Worm (Caenorhabditis elegans) whole organism, L1 larva: ENCODE results near the gene rme-1.

Experiments
- C04F5.9 ChIP-seq: sonication (generic microtip); optimal IDR thresholded peaks from 2 replicates; lab custom pipeline; 2016; ENCODE audit warnings: missing genetic modification characterization, missing compliant biosample characterization
- C34B4.2 ChIP-seq: sonication (generic microtip); optimal IDR thresholded peaks from 2 replicates; lab custom pipeline; 2017; ENCODE audit warnings: mild to moderate bottlenecking, missing genetic modification characterization, missing compliant biosample characterization
- aly-2 ChIP-seq: fragments of 150-350 bp; optimal IDR thresholded peaks from 2 replicates; lab custom pipeline; 2014; ENCODE audit warnings: missing biosample characterization, missing genetic modification characterization
- ama-1 ChIP-seq: fragments of 150-350 bp; optimal IDR thresholded peaks from 2 replicates; lab custom pipeline; 2014
- blmp-1 ChIP-seq: fragments of 150-350 bp; optimal IDR thresholded peaks from 2 replicates; lab custom pipeline; 2014; ENCODE audit warnings: missing biosample characterization, missing genetic modification characterization
- ceh-63 ChIP-seq: fragments of 200-800 bp; sonication (Bioruptor generic); optimal IDR thresholded peaks from 2 replicates; lab custom pipeline; 2018; ENCODE audit warnings: mild to moderate bottlenecking, missing genetic modification characterization, missing compliant biosample characterization
- ceh-8 ChIP-seq: fragments of 200-800 bp; sonication (Bioruptor generic); optimal IDR thresholded peaks from 2 replicates; lab custom pipeline; 2018; ENCODE audit warnings: mild to moderate bottlenecking, missing genetic modification characterization, moderate library complexity, missing compliant biosample characterization
- ceh-88 ChIP-seq: fragments of 200-800 bp; sonication (Bioruptor generic); IDR thresholded peaks from 2 replicates; pipeline ENCODE4 v1.3.6; 2022; ENCODE audit warnings: missing genetic modification characterization, missing compliant biosample characterization
- ceh-90 ChIP-seq: sonication (generic microtip); optimal IDR thresholded peaks from 2 replicates; lab custom pipeline; 2016; ENCODE audit warnings: missing genetic modification characterization, missing compliant biosample characterization
- dsc-1 ChIP-seq: sonication (generic microtip); optimal IDR thresholded peaks from 2 replicates; lab custom pipeline; 2016; ENCODE audit warnings: mild to moderate bottlenecking, missing genetic modification characterization, missing compliant biosample characterization
- efl-1 ChIP-seq, 4 experiments: fragments of 150-350 bp; optimal IDR thresholded peaks in 3 of 4; peaks in 1 of 4; 1 replicate in 1 of 4; 2 replicates in 3 of 4; lab custom pipeline; 2014; ENCODE audit warnings: missing biosample characterization in 2 of 4, missing genetic modification characterization in 2 of 4, missing genetic modification reagents in 2 of 4
- elt-3 ChIP-seq, 6 experiments: fragments of 150-350 bp in 1 of 6; sonication (generic microtip); optimal IDR thresholded peaks; 2 replicates each; lab custom pipeline; 2017 to 2018; ENCODE audit warnings: missing biosample characterization in 6 of 6, missing genetic modification characterization in 6 of 6, inconsistent platforms in 1 of 6
- fkh-10 ChIP-seq: sonication (generic microtip); optimal IDR thresholded peaks from 2 replicates; lab custom pipeline; 2017; ENCODE audit warnings: missing biosample characterization, missing genetic modification reagents, missing genetic modification characterization
- fkh-4 ChIP-seq: sonication (generic microtip); optimal IDR thresholded peaks from 2 replicates; lab custom pipeline; 2016; ENCODE audit warnings: missing compliant biosample characterization, missing genetic modification characterization, borderline replicate concordance
- fkh-8 ChIP-seq: sonication (generic microtip); optimal IDR thresholded peaks from 2 replicates; lab custom pipeline; 2016; ENCODE audit warnings: mild to moderate bottlenecking, missing genetic modification characterization, missing compliant biosample characterization
- fos-1 ChIP-seq: fragments of 150-350 bp; optimal IDR thresholded peaks from 2 replicates; lab custom pipeline; 2014; ENCODE audit warnings: missing biosample characterization, missing genetic modification characterization
- grh-1 ChIP-seq: fragments of 200-800 bp; sonication (Bioruptor generic); IDR thresholded peaks from 2 replicates; pipeline ENCODE4 v1.3.6; 2022; ENCODE audit warnings: missing genetic modification reagents, missing genetic modification characterization, missing compliant biosample characterization
- hpl-2 ChIP-seq: fragments of 150-350 bp; optimal IDR thresholded peaks from 2 replicates; lab custom pipeline; 2014; ENCODE audit warnings: missing biosample characterization, missing genetic modification reagents, missing genetic modification characterization
- lin-13 ChIP-seq: fragments of 150-350 bp; optimal IDR thresholded peaks from 2 replicates; lab custom pipeline; 2014; ENCODE audit warnings: missing biosample characterization, missing genetic modification reagents, missing genetic modification characterization
- lin-14 ChIP-seq: fragments of 200-800 bp; sonication (Bioruptor generic); optimal IDR thresholded peaks from 2 replicates; lab custom pipeline; 2018; ENCODE audit warnings: mild to moderate bottlenecking, missing genetic modification characterization, moderate library complexity, missing compliant biosample characterization
- lin-15B ChIP-seq: fragments of 150-350 bp; sonication (generic microtip); optimal IDR thresholded peaks from 3 replicates; lab custom pipeline; 2014; ENCODE audit warnings: missing biosample characterization, missing genetic modification characterization
- lin-35 ChIP-seq, 2 experiments: fragments of 150-350 bp; optimal IDR thresholded peaks; 2 replicates each; lab custom pipeline; 2014; ENCODE audit warnings: missing biosample characterization in 2 of 2, missing genetic modification characterization in 2 of 2, missing genetic modification reagents in 2 of 2
- lin-39 ChIP-seq: fragments of 150-350 bp; optimal IDR thresholded peaks from 2 replicates; lab custom pipeline; 2014; ENCODE audit warnings: missing biosample characterization, missing genetic modification reagents, missing genetic modification characterization
- lsy-2 ChIP-seq, 2 experiments: fragments of 150-350 bp; optimal IDR thresholded peaks; 2 replicates each; lab custom pipeline; 2014; ENCODE audit warnings: missing biosample characterization in 2 of 2, missing genetic modification characterization in 2 of 2
- mab-9 ChIP-seq: fragments of 200-800 bp; sonication (Bioruptor generic); IDR thresholded peaks from 2 replicates; pipeline ENCODE4 v1.3.6; 2022; ENCODE audit warnings: missing genetic modification reagents, missing genetic modification characterization, missing compliant biosample characterization
- mef-2 ChIP-seq: fragments of 150-350 bp; optimal IDR thresholded peaks from 2 replicates; lab custom pipeline; 2014; ENCODE audit warnings: missing biosample characterization, missing genetic modification characterization
- mep-1 ChIP-seq: fragments of 150-350 bp; optimal IDR thresholded peaks from 2 replicates; lab custom pipeline; 2014; ENCODE audit warnings: missing biosample characterization, missing genetic modification characterization
- nhr-11 ChIP-seq: fragments of 150-350 bp; optimal IDR thresholded peaks from 2 replicates; lab custom pipeline; 2014; ENCODE audit warnings: missing biosample characterization, missing genetic modification characterization
- nhr-19 ChIP-seq: fragments of 200-800 bp; sonication (Bioruptor generic); conservative IDR thresholded peaks from 2 replicates; pipeline ENCODE4 v1.3.6; 2022; ENCODE audit warnings: missing genetic modification characterization, missing compliant biosample characterization
- nhr-47 ChIP-seq: sonication (generic microtip); optimal IDR thresholded peaks from 2 replicates; lab custom pipeline; 2016; ENCODE audit warnings: mild to moderate bottlenecking, missing genetic modification characterization, moderate library complexity, missing compliant biosample characterization
- nhr-84 ChIP-seq: sonication (generic microtip); optimal IDR thresholded peaks from 2 replicates; lab custom pipeline; 2017; ENCODE audit warnings: missing biosample characterization, missing genetic modification characterization
- nhr-85 ChIP-seq: sonication (generic microtip); peaks from one replicate; lab custom pipeline; 2016; ENCODE audit warnings: missing genetic modification characterization, inconsistent platforms, missing compliant biosample characterization
- nhr-90 ChIP-seq: sonication (generic microtip); optimal IDR thresholded peaks from 2 replicates; lab custom pipeline; 2016; ENCODE audit warnings: mild to moderate bottlenecking, missing genetic modification characterization, missing compliant biosample characterization; ENCODE audit not compliant: poor library complexity
- rnt-1 ChIP-seq: sonication (generic microtip); optimal IDR thresholded peaks from 2 replicates; lab custom pipeline; 2016; ENCODE audit warnings: mild to moderate bottlenecking, missing genetic modification characterization, moderate library complexity, missing compliant biosample characterization
- sox-4 ChIP-seq: sonication (generic microtip); optimal IDR thresholded peaks from 2 replicates; lab custom pipeline; 2016; ENCODE audit warnings: missing genetic modification characterization, missing compliant biosample characterization
- sptf-1 ChIP-seq: fragments of 150-350 bp; optimal IDR thresholded peaks from 2 replicates; lab custom pipeline; 2014; ENCODE audit warnings: missing biosample characterization, missing genetic modification characterization
- sup-37 ChIP-seq: fragments of 200-800 bp; sonication (Bioruptor generic); optimal IDR thresholded peaks from 2 replicates; lab custom pipeline; 2018; ENCODE audit warnings: mild to moderate bottlenecking, missing genetic modification characterization, missing compliant biosample characterization
- tbx-2 ChIP-seq: sonication (generic microtip); optimal IDR thresholded peaks from 2 replicates; lab custom pipeline; 2016; ENCODE audit warnings: missing genetic modification characterization, missing compliant biosample characterization
- tlp-1 ChIP-seq: fragments of 150-350 bp; optimal IDR thresholded peaks from 2 replicates; lab custom pipeline; 2014; ENCODE audit warnings: missing biosample characterization, missing genetic modification characterization
- unc-86 ChIP-seq: sonication (generic microtip); optimal IDR thresholded peaks from 2 replicates; lab custom pipeline; 2016; ENCODE audit warnings: missing genetic modification characterization, missing compliant biosample characterization
- unc-98 ChIP-seq: fragments of 200-800 bp; sonication (Bioruptor generic); IDR thresholded peaks from 2 replicates; pipeline ENCODE4 v1.3.6; 2022; ENCODE audit warnings: missing genetic modification characterization, missing compliant biosample characterization
- ztf-11 ChIP-seq, 2 experiments: sonication (generic microtip); optimal IDR thresholded peaks; 2 replicates each; lab custom pipeline; 2016 to 2017; ENCODE audit warnings: missing genetic modification characterization in 2 of 2, missing biosample characterization in 1 of 2, missing compliant biosample characterization in 1 of 2

Gene rme-1

ce11 chrV:6224494-6224959 lies 15.8 kb downstream of the rme-1 start (continued):
- TF ChIP-seq sptf-1 (tag; lab: Kevin White, UChicago) (no peak), mef-2 (tag; lab: Kevin White, UChicago) (peak; percentile 97), ztf-11 (tag; optimal IDR thresholded peaks at IDR 0.05; lab: Kevin White, UChicago) (peak in 1 of 2 experiments; percentile 78), nhr-19 (peak; percentile 94), hpl-2 (GFP tag; lab: Kevin White, UChicago) (peak; percentile 86), tlp-1 (tag; lab: Kevin White, UChicago) (no peak), fos-1 (tag; lab: Kevin White, UChicago) (peak; percentile 89), sox-4 (tag; lab: Kevin White, UChicago) (peak; percentile 95)

ce11 chrV:6224984-6225617 lies 16.4 kb downstream of the rme-1 start:
- no peak for TF ChIP-seq efl-1 (optimal IDR thresholded peaks at IDR 0.05; lab: Kevin White, UChicago)
- peak in 1 of 2 experiments; percentile 73 for TF ChIP-seq efl-1 (GFP tag; optimal IDR thresholded peaks at IDR 0.05 in 1 of 2; lab: Kevin White, UChicago)
- 0 out of 2 replicates have a peak, but pooled peaks have one; percentile 24 for TF ChIP-seq mab-9 (GFP tag; lab: Robert Waterston, UW)
- peak in 1 of 6 experiments; percentile 3 for TF ChIP-seq elt-3 (tag; optimal IDR thresholded peaks at IDR 0.05; lab: Kevin White, UChicago)
- TF ChIP-seq rnt-1 (tag; lab: Kevin White, UChicago): peak; percentile 37
- peak; percentile 45 for TF ChIP-seq aly-2 (tag; lab: Kevin White, UChicago)
- peak; percentile 18 to 42 for TF ChIP-seq lsy-2 (tag; optimal IDR thresholded peaks at IDR 0.05; lab: Kevin White, UChicago)
- no peak for TF ChIP-seq mef-2 (tag; lab: Kevin White, UChicago)
- no peak for TF ChIP-seq unc-86 (tag; lab: Kevin White, UChicago)
- TF ChIP-seq nhr-90 (tag; lab: Kevin White, UChicago): peak; percentile 4
- TF ChIP-seq ceh-63 (GFP tag; lab: Kevin White, UChicago): peak; percentile 72
- no peak for TF ChIP-seq lin-14 (GFP tag; lab: Kevin White, UChicago)
- peak; percentile 17 for TF ChIP-seq lin-13 (GFP tag; lab: Kevin White, UChicago)
- TF ChIP-seq lin-35 (GFP tag; optimal IDR thresholded peaks at IDR 0.05; lab: Kevin White, UChicago): no peak
- TF ChIP-seq, all 84 proteins: peak for 9

- TF ChIP-seq tbx-2 (tag; lab: Kevin White, UChicago) (no peak), sup-37 (GFP tag; lab: Kevin White, UChicago) (peak; percentile 10), lin-15B (tag; lab: Kevin White, UChicago) (no peak), blmp-1 (peak; percentile 7), mep-1 (tag; lab: Kevin White, UChicago) (peak; percentile 25), dsc-1 (tag; lab: Kevin White, UChicago) (peak; percentile 68), fos-1 (tag; lab: Kevin White, UChicago) (no peak), lsy-2 (tag; optimal IDR thresholded peaks at IDR 0.05; lab: Kevin White, UChicago) (peak; percentile 23), C04F5.9 (peak; percentile 2), nhr-85 (peak; percentile 83), ama-1 (lab: Kevin White, UChicago) (peak; percentile 56), rnt-1 (tag; lab: Kevin White, UChicago) (peak; percentile 30), nhr-47 (tag; lab: Kevin White, UChicago) (peak; percentile 26), lin-39 (peak; percentile 21), fkh-8 (tag; lab: Kevin White, UChicago) (no peak)
These were observed 17.3 kb downstream of the rme-1 start for ce11 chrV:6225745-6226528.

- TF ChIP-seq ceh-88 (GFP tag; lab: Robert Waterston, UW) (no peak), ceh-63 (GFP tag; lab: Kevin White, UChicago) (peak; percentile 37), ceh-90 (no peak), nhr-85 (peak; percentile 62), C34B4.2 (no peak), fkh-10 (GFP tag; lab: Kevin White, UChicago) (no peak), hpl-2 (GFP tag; lab: Kevin White, UChicago) (no peak), fkh-4 (tag; lab: Kevin White, UChicago) (no peak), lin-39 (no peak), ceh-8 (GFP tag; lab: Kevin White, UChicago) (peak; percentile 23), grh-1 (GFP tag; lab: Robert Waterston, UW) (peak; percentile 30), nhr-84 (tag; lab: Kevin White, UChicago) (no peak), nhr-11 (tag; lab: Kevin White, UChicago) (no peak), unc-98 (no peak), rnt-1 (tag; lab: Kevin White, UChicago) (peak; percentile 6)
These were observed 17.9 kb downstream of the rme-1 start, which contains the start of gene W06H8.6 for ce11 chrV:6226530-6227125. Gene W06H8.6 (minus strand): TSS chrV:6227010.
